Fruit fly (Drosophila melanogaster): ENCODE results near the gene Reph.

The Reph gene

dm6 chr2L:3813255-3813875 lies 10.0 kb downstream of the Reph start, which contains the start of gene CG3407 (continued):
- TF ChIP-seq jing (GFP tag; optimal IDR thresholded peaks at IDR 0.05) (no peak), grn (GFP tag; optimal IDR thresholded peaks at IDR 0.05) (no peak), mirr (GFP tag; optimal IDR thresholded peaks at IDR 0.05) (no peak), sima (GFP tag; optimal IDR thresholded peaks at IDR 0.05) (no peak), esg (GFP tag; conservative IDR thresholded peaks at IDR 0.05) (no peak), otp (GFP tag; IDR thresholded peaks at IDR 0.05) (no peak), HLH3B (GFP tag; IDR thresholded peaks at IDR 0.05) (peak; percentile 36; the same call in 1 of the 2 replicates), Dbx (GFP tag; IDR thresholded peaks at IDR 0.05) (peak; percentile 42; the same call in 1 of the 3 replicates), pros (GFP tag; optimal IDR thresholded peaks at IDR 0.05) (no peak), NC2α (GFP tag; optimal IDR thresholded peaks at IDR 0.05) (no peak), CG8290 (GFP tag; optimal IDR thresholded peaks at IDR 0.05) (peak; percentile 60), CG8290 (tag; optimal IDR thresholded peaks at IDR 0.05) (no peak), Dfd (GFP tag; optimal IDR thresholded peaks at IDR 0.05) (peak in 1 of 2 experiments; percentile 48), CG17359 (tag; optimal IDR thresholded peaks at IDR 0.05) (no peak), CG13624 (GFP tag; optimal IDR thresholded peaks at IDR 0.05) (peak; percentile 47), Atf3 (GFP tag; optimal IDR thresholded peaks at IDR 0.05) (no peak), CG1024 (GFP tag; IDR thresholded peaks at IDR 0.05) (no peak), Usf (GFP tag; optimal IDR thresholded peaks at IDR 0.05) (no peak)

- TF ChIP-seq CG4730 (GFP tag; IDR thresholded peaks at IDR 0.05): no peak
- TF ChIP-seq oc (tag; optimal IDR thresholded peaks at IDR 0.05): peak; percentile 27
- peak; percentile 53 for TF ChIP-seq Nf-YB (GFP tag; optimal IDR thresholded peaks at IDR 0.05)
- TF ChIP-seq pfk (GFP tag; optimal IDR thresholded peaks at IDR 0.05): peak; percentile 30
- peak; percentile 68 for TF ChIP-seq crol (GFP tag; IDR thresholded peaks at IDR 0.05)
- TF ChIP-seq twi (tag; optimal IDR thresholded peaks at IDR 0.05): peak; percentile 82
- no peak for TF ChIP-seq CTCF (GFP tag; optimal IDR thresholded peaks at IDR 0.05)
Measured at dm6 chr2L:3814163-3814562, 10.8 kb downstream of the Reph start.

- no peak for TF ChIP-seq CG12942 (GFP tag; optimal IDR thresholded peaks at IDR 0.05)
- TF ChIP-seq zfh2 (GFP tag; optimal IDR thresholded peaks at IDR 0.05): no peak
- peak; percentile 67 for TF ChIP-seq sens (GFP tag)
- TF ChIP-seq CG7987 (GFP tag; optimal IDR thresholded peaks at IDR 0.05): no peak
- no peak for TF ChIP-seq CG11398 (GFP tag; optimal IDR thresholded peaks at IDR 0.05)
- TF ChIP-seq lov (optimal IDR thresholded peaks at IDR 0.05): no peak
- no peak for TF ChIP-seq lov (GFP tag; IDR thresholded peaks at IDR 0.05)
- TF ChIP-seq CG9727 (GFP tag; optimal IDR thresholded peaks at IDR 0.05): peak; percentile 72
- TF ChIP-seq sens-2 (GFP tag; IDR thresholded peaks at IDR 0.05): no peak
- TF ChIP-seq CG7372 (GFP tag; IDR thresholded peaks at IDR 0.05): no peak
- TF ChIP-seq CG12219 (GFP tag; optimal IDR thresholded peaks at IDR 0.05): no peak
- TF ChIP-seq CG12299 (tag; optimal IDR thresholded peaks at IDR 0.05): no peak
- TF ChIP-seq shn (GFP tag; optimal IDR thresholded peaks at IDR 0.05): no peak
- TF ChIP-seq Doc3 (GFP tag; IDR thresholded peaks at IDR 0.05; ENCODE audit: partially characterized antibody): no peak
- no peak for TF ChIP-seq gce (GFP tag; IDR thresholded peaks at IDR 0.05)
- no peak for TF ChIP-seq CG17612 (GFP tag; IDR thresholded peaks at IDR 0.05)
- no peak for TF ChIP-seq dmrt99B (tag; optimal IDR thresholded peaks at IDR 0.05)
- no peak for TF ChIP-seq Adf1 (GFP tag; IDR thresholded peaks at IDR 0.05)
- no peak for TF ChIP-seq aop (GFP tag; IDR thresholded peaks at IDR 0.05)
- no peak for TF ChIP-seq Optix (GFP tag; IDR thresholded peaks at IDR 0.05)
- no peak for TF ChIP-seq CG10366 (GFP tag; IDR thresholded peaks at IDR 0.05)
- TF ChIP-seq CG11247 (GFP tag; IDR thresholded peaks at IDR 0.05): no peak
- TF ChIP-seq CG7839 (tag; optimal IDR thresholded peaks at IDR 0.05): no peak
- peak; percentile 15 for TF ChIP-seq CG4424 (GFP tag; optimal IDR thresholded peaks at IDR 0.05)
- no peak for TF ChIP-seq Usf (GFP tag; optimal IDR thresholded peaks at IDR 0.05)
- no peak for TF ChIP-seq B-H1 (GFP tag; IDR thresholded peaks at IDR 0.05)
- TF ChIP-seq Sin3A (optimal IDR thresholded peaks at IDR 0.05): no peak
- TF ChIP-seq Sry-β (GFP tag; optimal IDR thresholded peaks at IDR 0.05): no peak
Measured at dm6 chr2L:3818903-3819302, 15.6 kb downstream of the Reph start.
